Worm (Caenorhabditis elegans): Measurements from ENCODE around the gene mlp-1.

DNA sequence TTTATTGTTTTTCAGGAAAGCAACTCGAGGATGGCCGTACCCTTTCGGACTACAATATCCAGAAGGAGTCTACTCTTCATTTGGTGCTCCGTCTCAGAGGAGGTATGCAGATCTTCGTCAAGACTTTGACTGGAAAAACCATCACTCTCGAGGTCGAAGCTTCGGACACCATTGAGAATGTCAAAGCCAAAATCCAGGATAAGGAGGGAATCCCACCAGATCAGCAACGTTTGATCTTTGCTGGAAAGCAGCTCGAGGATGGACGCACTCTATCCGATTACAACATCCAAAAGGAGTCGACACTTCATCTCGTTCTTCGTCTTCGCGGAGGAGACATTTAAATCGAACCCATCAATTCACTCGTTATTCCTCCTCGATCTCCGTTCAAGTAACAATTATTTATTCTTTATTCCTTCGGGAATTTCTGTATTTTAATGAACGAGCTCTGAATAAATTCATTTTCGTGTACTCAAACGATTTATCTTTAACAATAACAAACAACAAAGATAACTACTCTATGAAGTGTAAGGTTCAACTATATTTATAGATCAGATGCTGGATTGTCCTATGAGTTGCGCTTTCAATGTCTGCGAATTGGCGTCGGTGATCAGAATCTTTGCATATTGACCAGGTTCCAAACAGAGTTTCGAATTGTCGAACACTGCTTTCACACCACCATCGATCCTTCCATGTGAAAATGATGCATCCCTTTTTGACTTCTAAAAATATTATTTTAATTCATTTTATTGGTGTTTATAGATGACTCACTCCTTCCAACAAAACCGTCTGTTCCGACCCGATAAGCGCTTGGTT lies 31.3 kb downstream of the mlp-1 start:
- TF ChIP-seq T22C8.4 (GFP tag; IDR thresholded peaks at IDR 0.05), result 0 out of 2 replicates have a peak, but pooled peaks have one; percentile 7
- TF ChIP-seq cog-1 (tag; optimal IDR thresholded peaks at IDR 0.05), result no peak
- no peak for TF ChIP-seq flt-1 (GFP tag; IDR thresholded peaks at IDR 0.05)
- 0 out of 2 replicates have a peak, but pooled peaks have one; percentile 20 for TF ChIP-seq tab-1 (GFP tag; IDR thresholded peaks at IDR 0.05)
- no peak for TF ChIP-seq klf-2 (GFP tag; conservative IDR thresholded peaks at IDR 0.05)
- no peak for TF ChIP-seq ref-1 (GFP tag; conservative IDR thresholded peaks at IDR 0.05)
- TF ChIP-seq med-1 (GFP tag; optimal IDR thresholded peaks at IDR 0.05; ENCODE audit: insufficient read depth), result no peak
- no peak for TF ChIP-seq ztf-23 (GFP tag; IDR thresholded peaks at IDR 0.05)
- TF ChIP-seq ztf-29 (GFP tag; IDR thresholded peaks at IDR 0.05), result no peak
